Worm (Caenorhabditis elegans) whole organism, late embryonic: ENCODE results near the gene C33D3.4.

Experiments
- C08G9.2 ChIP-seq: sonication (generic microtip); optimal IDR thresholded peaks from 2 replicates; lab custom pipeline; 2016; ENCODE audit warnings: mild to moderate bottlenecking, missing genetic modification characterization, moderate library complexity, missing compliant biosample characterization
- K02D7.2 ChIP-seq: sonication (generic microtip); optimal IDR thresholded peaks from 2 replicates; lab custom pipeline; 2017; ENCODE audit warnings: mild to moderate bottlenecking, missing genetic modification characterization, missing compliant biosample characterization
- K09A11.1 ChIP-seq: sonication (generic microtip); optimal IDR thresholded peaks from 2 replicates; lab custom pipeline; 2017; ENCODE audit warnings: antibody characterized with exemption, mild to moderate bottlenecking, missing genetic modification characterization, missing compliant biosample characterization; ENCODE audit not compliant: insufficient read depth
- T23F11.4 ChIP-seq: fragments of 200-800 bp; sonication (Bioruptor generic); optimal IDR thresholded peaks from 2 replicates; lab custom pipeline; 2018; ENCODE audit warnings: mild to moderate bottlenecking, missing genetic modification characterization, missing compliant biosample characterization
- Y22D7AL.16 ChIP-seq: sonication (generic microtip); optimal IDR thresholded peaks from 2 replicates; lab custom pipeline; 2016; ENCODE audit warnings: missing genetic modification characterization, missing compliant biosample characterization
- ama-1 ChIP-seq: fragments of 150-350 bp; optimal IDR thresholded peaks from 2 replicates; lab custom pipeline; 2014
- ceh-14 ChIP-seq: sonication (generic microtip); optimal IDR thresholded peaks from 2 replicates; lab custom pipeline; 2016; ENCODE audit warnings: missing genotype, missing genetic modification characterization, missing compliant biosample characterization
- ceh-19 ChIP-seq: fragments of 200-800 bp; sonication (Bioruptor generic); optimal IDR thresholded peaks from 2 replicates; lab custom pipeline; 2018; ENCODE audit warnings: mild to moderate bottlenecking, missing genetic modification characterization, missing compliant biosample characterization
- ceh-45 ChIP-seq: fragments of 200-800 bp; sonication (Bioruptor generic); IDR thresholded peaks from 2 replicates; pipeline ENCODE4 v1.3.6; 2022; ENCODE audit warnings: missing genetic modification reagents, missing genetic modification characterization, missing compliant biosample characterization
- ceh-48 ChIP-seq: sonication (generic microtip); optimal IDR thresholded peaks from 2 replicates; lab custom pipeline; 2016; ENCODE audit warnings: missing genetic modification characterization, inconsistent platforms, missing compliant biosample characterization
- dmd-4 ChIP-seq: sonication (generic microtip); optimal IDR thresholded peaks from 2 replicates; lab custom pipeline; 2016; ENCODE audit warnings: borderline replicate concordance, missing genetic modification characterization, missing compliant biosample characterization
- elt-2 ChIP-seq: sonication (generic microtip); optimal IDR thresholded peaks from 2 replicates; lab custom pipeline; 2016; ENCODE audit warnings: missing genetic modification reagents, missing genetic modification characterization, missing compliant biosample characterization
- ets-4 ChIP-seq: sonication (generic microtip); optimal IDR thresholded peaks from 2 replicates; lab custom pipeline; 2016; ENCODE audit warnings: missing genetic modification characterization, missing compliant biosample characterization
- fkh-6 ChIP-seq: sonication (generic microtip); optimal IDR thresholded peaks from 2 replicates; lab custom pipeline; 2016; ENCODE audit warnings: missing genetic modification characterization, missing compliant biosample characterization
- gmeb-2 ChIP-seq: sonication (generic microtip); optimal IDR thresholded peaks from 2 replicates; lab custom pipeline; 2016; ENCODE audit warnings: missing genetic modification characterization, inconsistent platforms, missing compliant biosample characterization
- hlh-13 ChIP-seq: fragments of 200-800 bp; sonication (Bioruptor generic); optimal IDR thresholded peaks from 2 replicates; lab custom pipeline; 2018; ENCODE audit warnings: mild to moderate bottlenecking, missing genetic modification characterization, missing compliant biosample characterization
- lim-6 ChIP-seq: sonication (generic microtip); optimal IDR thresholded peaks from 2 replicates; lab custom pipeline; 2016; ENCODE audit warnings: missing genetic modification characterization, missing compliant biosample characterization
- nfya-1 ChIP-seq: sonication (generic microtip); optimal IDR thresholded peaks from 2 replicates; lab custom pipeline; 2017; ENCODE audit warnings: missing genetic modification characterization, mild to moderate bottlenecking, missing compliant biosample characterization, antibody characterized with exemption, moderate library complexity
- nhr-11 ChIP-seq: fragments of 150-350 bp; optimal IDR thresholded peaks from 2 replicates; lab custom pipeline; 2014; ENCODE audit warnings: missing biosample characterization, missing genetic modification characterization
- npax-4 ChIP-seq: sonication (generic microtip); optimal IDR thresholded peaks from 2 replicates; lab custom pipeline; 2016; ENCODE audit warnings: missing genetic modification characterization, missing compliant biosample characterization
- pag-3 ChIP-seq: sonication (generic microtip); optimal IDR thresholded peaks from 2 replicates; lab custom pipeline; 2016; ENCODE audit warnings: missing compliant biosample characterization, missing genetic modification characterization, borderline replicate concordance
- pat-9 ChIP-seq: fragments of 200-800 bp; sonication (Bioruptor generic); optimal IDR thresholded peaks from 2 replicates; lab custom pipeline; 2018; ENCODE audit warnings: mild to moderate bottlenecking, missing genetic modification characterization, moderate library complexity, missing compliant biosample characterization
- pha-4 ChIP-seq: fragments of 150-350 bp; optimal IDR thresholded peaks from 2 replicates; lab custom pipeline; 2018; ENCODE audit warnings: missing biosample characterization, missing genetic modification reagents, missing genetic modification characterization
- sdc-2 ChIP-seq: sonication (generic microtip); optimal IDR thresholded peaks from 2 replicates; lab custom pipeline; 2016; ENCODE audit warnings: missing genotype, missing genetic modification characterization, missing compliant biosample characterization
- sox-2 ChIP-seq: fragments of 200-800 bp; sonication (Bioruptor generic); IDR thresholded peaks from 2 replicates; pipeline ENCODE4 v1.3.6; 2022; ENCODE audit warnings: missing genetic modification reagents, missing genetic modification characterization, missing compliant biosample characterization
- sox-4 ChIP-seq: sonication (generic microtip); optimal IDR thresholded peaks from 2 replicates; lab custom pipeline; 2017; ENCODE audit warnings: mild to moderate bottlenecking, missing genetic modification characterization, inconsistent platforms, missing compliant biosample characterization
- syd-9 ChIP-seq: sonication (generic microtip); optimal IDR thresholded peaks from 2 replicates; lab custom pipeline; 2016; ENCODE audit warnings: mild to moderate bottlenecking, missing genetic modification characterization, moderate library complexity, missing compliant biosample characterization
- tbx-2 ChIP-seq: sonication (generic microtip); optimal IDR thresholded peaks from 2 replicates; lab custom pipeline; 2016; ENCODE audit warnings: missing genetic modification characterization, missing compliant biosample characterization
- ttx-3 ChIP-seq: sonication (generic microtip); optimal IDR thresholded peaks from 2 replicates; lab custom pipeline; 2016; ENCODE audit warnings: missing genetic modification reagents, missing genetic modification characterization, missing compliant biosample characterization
- unc-55 ChIP-seq: sonication (generic microtip); optimal IDR thresholded peaks from 2 replicates; lab custom pipeline; 2017; ENCODE audit warnings: missing biosample characterization, missing genetic modification reagents, missing genetic modification characterization
- unc-86 ChIP-seq: sonication (generic microtip); optimal IDR thresholded peaks from 2 replicates; lab custom pipeline; 2016; ENCODE audit warnings: missing genetic modification characterization, missing compliant biosample characterization
- ztf-16 ChIP-seq: sonication (generic microtip); optimal IDR thresholded peaks from 2 replicates; lab custom pipeline; 2017; ENCODE audit warnings: missing genetic modification characterization, missing compliant biosample characterization

Gene C33D3.4

ce11 chrX:10524483-10524948 is 35.7 kb downstream of the C33D3.4 start, which contains the start of the genes mboa-7 and git-1 (continued):
- TF ChIP-seq K02D7.2 (tag; lab: Kevin White, UChicago) (no peak), pha-4 (no peak), unc-55 (GFP tag; lab: Kevin White, UChicago) (no peak), pat-9 (tag; lab: Kevin White, UChicago) (peak; percentile 53), npax-4 (no peak), sox-4 (tag; lab: Kevin White, UChicago) (no peak), ttx-3 (tag; lab: Kevin White, UChicago) (no peak), unc-86 (tag; lab: Kevin White, UChicago) (no peak), tbx-2 (tag; lab: Kevin White, UChicago) (peak; percentile 55), ceh-45 (GFP tag; lab: Robert Waterston, UW) (no peak), sox-2 (no peak), ceh-19 (GFP tag; lab: Kevin White, UChicago) (no peak), K09A11.1 (tag; lab: Kevin White, UChicago) (no peak), nhr-11 (tag; lab: Kevin White, UChicago) (no peak), ztf-16 (tag; lab: Kevin White, UChicago) (no peak), lim-6 (tag; lab: Kevin White, UChicago) (no peak), Y22D7AL.16 (tag; lab: Kevin White, UChicago) (no peak), nfya-1 (peak; percentile 41), fkh-6 (no peak), ceh-14 (tag; lab: Kevin White, UChicago) (no peak), sdc-2 (tag; lab: Kevin White, UChicago) (peak; percentile 27), ama-1 (lab: Kevin White, UChicago) (no peak), T23F11.4 (GFP tag; lab: Kevin White, UChicago) (no peak)

DNA sequence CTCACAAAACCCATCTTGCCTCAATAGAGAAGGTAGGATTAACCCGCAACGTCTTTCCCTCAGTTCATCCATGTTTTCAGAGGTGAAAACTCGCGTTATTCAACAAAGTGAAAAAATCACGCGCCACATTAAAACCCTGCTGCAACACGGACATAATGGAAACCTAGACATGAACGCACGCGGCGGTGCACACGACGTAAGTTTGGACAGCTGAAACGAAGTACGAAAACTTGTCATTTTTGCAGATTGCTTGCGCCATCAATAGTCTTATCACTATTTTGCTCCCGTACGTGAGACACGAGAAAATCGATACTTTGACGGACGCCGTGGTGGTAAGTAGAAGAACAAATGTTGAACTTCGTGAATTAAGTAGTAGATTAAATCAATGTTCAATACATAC is 38.6 kb downstream of the C33D3.4 start:
- no peak for TF ChIP-seq ets-4
- no peak for TF ChIP-seq dmd-4
- TF ChIP-seq ztf-16 (tag; lab: Kevin White, UChicago): no peak
- no peak for TF ChIP-seq C08G9.2 (tag; lab: Kevin White, UChicago)
- TF ChIP-seq syd-9 (tag; lab: Kevin White, UChicago): no peak
- TF ChIP-seq hlh-13 (GFP tag; lab: Kevin White, UChicago): no peak
- TF ChIP-seq unc-86 (tag; lab: Kevin White, UChicago): no peak
- TF ChIP-seq ceh-48 (tag; lab: Kevin White, UChicago): no peak
- no peak for TF ChIP-seq nfya-1

DNA sequence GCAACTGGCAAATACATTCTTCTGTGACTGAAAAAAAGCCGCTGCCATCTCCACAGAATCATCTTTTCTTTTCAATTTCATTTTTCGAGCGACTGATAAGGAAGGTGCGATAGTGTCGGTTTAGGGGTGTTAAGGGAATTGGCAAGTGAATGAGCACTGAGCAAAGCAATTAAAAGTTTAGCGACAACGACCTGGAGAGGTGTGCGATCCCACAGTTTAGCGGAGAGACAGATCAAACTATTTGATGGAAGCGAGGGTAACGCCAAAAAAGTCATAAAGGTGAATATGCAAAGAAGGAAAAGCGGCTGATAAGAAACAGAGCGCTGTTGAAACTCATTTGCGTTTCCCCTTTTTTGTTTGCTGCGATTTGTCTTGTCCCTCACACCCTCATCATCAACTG is 40.1 kb downstream of the C33D3.4 start, which contains the start of the genes F14F3.5 and slcf-1:
F14F3.5 (minus strand) TSS at position 234 of the 400 bp plus-strand sequence.
slcf-1 (plus strand) TSS at position 302 of the 400 bp plus-strand sequence.
- TF ChIP-seq nfya-1 (no peak), elt-2 (peak; percentile 42), sdc-2 (tag; lab: Kevin White, UChicago) (no peak)

- TF ChIP-seq elt-2 (peak; percentile 60), pag-3 (tag; lab: Kevin White, UChicago) (no peak)
- TF ChIP-seq, all 69 proteins: peak for 1
Observed at ce11 chrX:10532180-10532833, 43.4 kb downstream of the C33D3.4 start.

ce11 chrX:10533447-10533846 is 44.6 kb downstream of the C33D3.4 start, which contains the start of gene glo-3:
Gene glo-3, plus strand, starts transcription at chrX:10533699.
- TF ChIP-seq tbx-2 (tag; lab: Kevin White, UChicago) (no peak), gmeb-2 (tag; lab: Kevin White, UChicago) (no peak), Y22D7AL.16 (tag; lab: Kevin White, UChicago) (no peak)
